Worm (Caenorhabditis elegans) whole organism, mixed stage, embryonic: ENCODE data around the gene F14D7.1.
"Not testable (repeated sequence)": the region's sequence is repeated elsewhere in the genome, so short reads cannot be mapped to it uniquely, and the experiment has no call there.

Source experiments
- M03D4.4 ChIP-seq: sonication (generic microtip); optimal IDR thresholded peaks from 2 replicates; lab custom pipeline; 2017; ENCODE audit warnings: mild to moderate bottlenecking, missing genetic modification characterization, missing compliant biosample characterization
- bed-3 ChIP-seq: fragments of 200-800 bp; sonication (Bioruptor generic); optimal IDR thresholded peaks from 3 replicates; lab custom pipeline; 2018; ENCODE audit warnings: mild to moderate bottlenecking, missing genetic modification characterization, moderate library complexity, missing compliant biosample characterization
- blmp-1 ChIP-seq: fragments of 150-350 bp; optimal IDR thresholded peaks from 2 replicates; lab custom pipeline; 2014; ENCODE audit warnings: missing biosample characterization, missing genetic modification characterization
- ceh-39 ChIP-seq: fragments of 150-350 bp; optimal IDR thresholded peaks from 2 replicates; lab custom pipeline; 2014; ENCODE audit warnings: missing biosample characterization, missing genetic modification characterization
- ceh-43 ChIP-seq: fragments of 200-800 bp; sonication (Bioruptor generic); optimal IDR thresholded peaks from 2 replicates; lab custom pipeline; 2018; ENCODE audit warnings: mild to moderate bottlenecking, missing genetic modification characterization, moderate library complexity, missing compliant biosample characterization
- ceh-83 ChIP-seq: fragments of 200-800 bp; sonication (Bioruptor generic); optimal IDR thresholded peaks from 2 replicates; lab custom pipeline; 2018; ENCODE audit warnings: mild to moderate bottlenecking, missing genetic modification characterization, missing compliant biosample characterization
- ces-1 ChIP-seq: fragments of 150-350 bp; optimal IDR thresholded peaks from 2 replicates; lab custom pipeline; 2014; ENCODE audit warnings: missing biosample characterization, missing genetic modification reagents, missing genetic modification characterization
- cnd-1 ChIP-seq: fragments of 200-800 bp; sonication (Bioruptor generic); optimal IDR thresholded peaks from 2 replicates; lab custom pipeline; 2018; ENCODE audit warnings: mild to moderate bottlenecking, missing genetic modification characterization, missing compliant biosample characterization
- drap-1 ChIP-seq: fragments of 200-800 bp; sonication (Bioruptor generic); optimal IDR thresholded peaks from 3 replicates; lab custom pipeline; 2018; ENCODE audit warnings: mild to moderate bottlenecking, missing genetic modification characterization, missing compliant biosample characterization
- elt-1 ChIP-seq: sonication (generic microtip); optimal IDR thresholded peaks from 2 replicates; lab custom pipeline; 2017; ENCODE audit warnings: missing genetic modification characterization, mild to moderate bottlenecking, missing compliant biosample characterization, antibody characterized with exemption, moderate library complexity, borderline replicate concordance; ENCODE audit not compliant: insufficient read depth
- elt-3 ChIP-seq: fragments of 150-350 bp; optimal IDR thresholded peaks from 2 replicates; lab custom pipeline; 2014; ENCODE audit warnings: missing biosample characterization, missing genetic modification characterization
- ham-2 ChIP-seq: fragments of 200-800 bp; sonication (Bioruptor generic); optimal IDR thresholded peaks from 2 replicates; lab custom pipeline; 2018; ENCODE audit warnings: mild to moderate bottlenecking, missing genetic modification characterization, missing compliant biosample characterization
- hlh-1 ChIP-seq: fragments of 150-350 bp; optimal IDR thresholded peaks from 2 replicates; lab custom pipeline; 2014; ENCODE audit warnings: missing biosample characterization, missing genetic modification reagents, missing genetic modification characterization
- lin-32 ChIP-seq: fragments of 200-800 bp; sonication (Bioruptor generic); optimal IDR thresholded peaks from 2 replicates; lab custom pipeline; 2018; ENCODE audit warnings: mild to moderate bottlenecking, missing genetic modification characterization, missing compliant biosample characterization
- lsy-2 ChIP-seq: fragments of 150-350 bp; optimal IDR thresholded peaks from 2 replicates; lab custom pipeline; 2014; ENCODE audit warnings: missing biosample characterization, missing genetic modification characterization
- mab-5 ChIP-seq: fragments of 150-350 bp; optimal IDR thresholded peaks from 2 replicates; lab custom pipeline; 2014; ENCODE audit warnings: missing biosample characterization, missing genetic modification characterization
- mep-1 ChIP-seq: fragments of 150-350 bp; optimal IDR thresholded peaks from 2 replicates; lab custom pipeline; 2017; ENCODE audit warnings: missing biosample characterization, missing genetic modification reagents, missing genetic modification characterization, inconsistent platforms
- mls-2 ChIP-seq: sonication (generic microtip); optimal IDR thresholded peaks from 2 replicates; lab custom pipeline; 2016; ENCODE audit warnings: mild to moderate bottlenecking, missing genetic modification characterization, moderate library complexity, missing compliant biosample characterization
- nhr-12 ChIP-seq: fragments of 150-350 bp; optimal IDR thresholded peaks from 2 replicates; lab custom pipeline; 2014; ENCODE audit warnings: missing biosample characterization, missing genetic modification characterization
- nhr-2 ChIP-seq: fragments of 150-350 bp; optimal IDR thresholded peaks from 2 replicates; lab custom pipeline; 2014; ENCODE audit warnings: missing biosample characterization, missing genetic modification characterization
- nhr-28 ChIP-seq: fragments of 150-350 bp; optimal IDR thresholded peaks from 2 replicates; lab custom pipeline; 2014; ENCODE audit warnings: missing biosample characterization, missing genetic modification characterization
- pha-4 ChIP-seq: fragments of 150-350 bp; optimal IDR thresholded peaks from 2 replicates; lab custom pipeline; 2018; ENCODE audit warnings: missing biosample characterization, missing genetic modification reagents, missing genetic modification characterization
- sem-2 ChIP-seq: fragments of 200-800 bp; sonication (Bioruptor generic); optimal IDR thresholded peaks from 2 replicates; lab custom pipeline; 2018; ENCODE audit warnings: mild to moderate bottlenecking, missing genetic modification characterization, missing compliant biosample characterization
- snpc-4 ChIP-seq: fragments of 150-350 bp; optimal IDR thresholded peaks from 2 replicates; lab custom pipeline; 2014; ENCODE audit warnings: missing biosample characterization, missing genetic modification characterization
- tbx-8 ChIP-seq: fragments of 200-800 bp; sonication (Bioruptor generic); optimal IDR thresholded peaks from 2 replicates; lab custom pipeline; 2018; ENCODE audit warnings: mild to moderate bottlenecking, missing genetic modification characterization, moderate library complexity, missing compliant biosample characterization
- unc-39 ChIP-seq: fragments of 150-350 bp; optimal IDR thresholded peaks from 2 replicates; lab custom pipeline; 2014; ENCODE audit warnings: missing biosample characterization, missing genetic modification characterization
- unc-62 ChIP-seq: fragments of 150-350 bp; optimal IDR thresholded peaks from 2 replicates; lab custom pipeline; 2014; ENCODE audit warnings: missing biosample characterization, missing genetic modification reagents, missing genetic modification characterization
- zip-8 ChIP-seq: fragments of 150-350 bp; optimal IDR thresholded peaks from 2 replicates; lab custom pipeline; 2014; ENCODE audit warnings: missing biosample characterization, missing genetic modification characterization
- ztf-11 ChIP-seq: fragments of 150-350 bp; optimal IDR thresholded peaks from 2 replicates; lab custom pipeline; 2014; ENCODE audit warnings: missing biosample characterization, missing genetic modification characterization

Gene F14D7.1

DNA sequence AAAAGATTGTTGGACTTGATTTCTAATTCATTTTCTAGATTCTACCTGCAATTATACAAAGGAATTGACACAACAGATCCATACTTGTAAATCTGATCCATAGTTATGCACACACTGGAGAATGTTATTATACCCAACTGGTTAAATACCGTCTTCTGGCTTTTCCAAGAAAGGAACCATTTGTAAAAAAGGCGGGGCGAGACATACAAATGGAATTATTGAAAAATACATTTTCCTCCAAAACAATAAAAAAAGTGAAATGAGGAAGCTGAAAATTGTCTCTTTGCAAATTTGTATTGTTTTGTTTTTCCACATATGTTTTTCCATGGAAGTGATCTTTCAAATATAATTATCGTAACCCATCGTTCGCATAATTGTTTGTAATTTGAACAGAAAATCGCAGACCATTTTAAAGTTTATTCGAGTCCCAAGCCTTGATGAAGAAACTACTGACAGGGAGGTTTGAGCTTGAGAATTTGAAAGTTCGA, 7.0 kb downstream of the F14D7.1 start, which contains the start of the genes srt-74 and F40G12.9:
Gene srt-74 (minus strand): TSS at position 101 of the 488 bp plus-strand sequence.
Gene F40G12.9 (plus strand): TSS at position 438 of the 488 bp plus-strand sequence.
- TF ChIP-seq mep-1 (tag; lab: Kevin White, UChicago): no peak
- no peak for TF ChIP-seq drap-1 (GFP tag; lab: Kevin White, UChicago)
- TF ChIP-seq snpc-4 (tag; lab: Kevin White, UChicago): no peak
- no peak for TF ChIP-seq tbx-8 (GFP tag; lab: Kevin White, UChicago)
- TF ChIP-seq ztf-11: no peak
- TF ChIP-seq blmp-1 (tag; lab: Kevin White, UChicago): no peak
- no peak for TF ChIP-seq mab-5
- no peak for TF ChIP-seq lin-32
- no peak for TF ChIP-seq M03D4.4 (tag; lab: Kevin White, UChicago)
- TF ChIP-seq nhr-28 (tag; lab: Kevin White, UChicago): no peak
- no peak for TF ChIP-seq ceh-43
- TF ChIP-seq lsy-2 (tag; lab: Kevin White, UChicago): no peak
- no peak for TF ChIP-seq mls-2
- no peak for TF ChIP-seq cnd-1 (tag; lab: Kevin White, UChicago)
- TF ChIP-seq ham-2: no peak
- no peak for TF ChIP-seq elt-3 (tag; lab: Kevin White, UChicago)
- no peak for TF ChIP-seq pha-4 (tag; lab: Kevin White, UChicago)
- TF ChIP-seq hlh-1 (tag; lab: Kevin White, UChicago): no peak
- TF ChIP-seq elt-1 (tag; lab: Kevin White, UChicago): no peak
- TF ChIP-seq unc-62: no peak

DNA sequence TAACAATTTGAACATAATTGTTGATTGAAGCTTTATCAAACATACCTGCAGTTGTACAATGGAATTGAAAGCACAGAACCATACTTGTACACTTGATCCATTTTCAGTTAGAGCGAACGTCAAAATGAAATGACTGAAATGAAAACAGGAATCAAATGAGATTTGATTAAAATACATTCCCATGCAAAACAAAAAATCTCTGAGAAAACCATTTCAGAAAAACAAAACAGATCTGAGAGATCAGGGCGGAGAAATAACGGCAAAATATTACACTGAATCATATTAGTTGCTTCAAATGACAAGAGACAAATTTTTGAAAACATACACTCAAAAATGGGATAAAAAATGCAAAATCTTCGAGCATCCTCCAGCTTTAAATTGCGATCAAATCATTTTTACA, 9.5 kb downstream of the F14D7.1 start, which contains the start of gene srt-33:
Gene srt-33 (minus strand): TSS at position 101 of the 400 bp plus-strand sequence.
- TF ChIP-seq mep-1 (tag; lab: Kevin White, UChicago) (no peak), pha-4 (tag; lab: Kevin White, UChicago) (no peak), nhr-12 (tag; lab: Kevin White, UChicago) (no peak), unc-62 (no peak), sem-2 (GFP tag; lab: Kevin White, UChicago) (no peak), ztf-11 (no peak), unc-39 (tag; lab: Kevin White, UChicago) (no peak), lsy-2 (tag; lab: Kevin White, UChicago) (no peak), ceh-39 (tag; lab: Kevin White, UChicago) (no peak), lin-32 (no peak), nhr-28 (tag; lab: Kevin White, UChicago) (no peak), ces-1 (GFP tag; lab: Kevin White, UChicago) (no peak), bed-3 (GFP tag; lab: Kevin White, UChicago) (no peak)
- TF ChIP-seq, all 35 proteins: peak for 0

DNA sequence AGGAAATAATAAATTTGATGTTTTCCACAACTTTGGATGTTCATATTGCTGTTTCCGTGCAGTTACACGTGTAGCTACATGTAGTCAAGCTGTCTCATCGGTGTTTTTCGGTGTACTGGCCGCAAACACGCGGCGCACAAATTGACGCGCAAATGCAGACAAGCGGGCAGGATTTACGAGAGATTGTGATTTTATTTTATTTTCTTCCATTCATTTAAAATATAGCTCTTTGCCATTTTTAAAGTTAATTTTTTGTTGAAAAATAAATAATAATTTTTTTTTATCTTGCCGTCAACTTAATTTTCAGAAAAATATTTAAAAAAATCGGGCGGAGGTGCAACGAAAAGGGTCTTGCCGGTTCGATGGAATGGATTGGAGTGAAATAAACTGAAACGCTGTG, 15.0 kb downstream of the F14D7.1 start, which contains the start of gene F40G12.7:
Gene F40G12.7 (plus strand): TSS at position 301 of the 400 bp plus-strand sequence.
- not testable (repeated sequence) for TF ChIP-seq ztf-11; tbx-8 (GFP tag; lab: Kevin White, UChicago); nhr-12 (tag; lab: Kevin White, UChicago)

DNA sequence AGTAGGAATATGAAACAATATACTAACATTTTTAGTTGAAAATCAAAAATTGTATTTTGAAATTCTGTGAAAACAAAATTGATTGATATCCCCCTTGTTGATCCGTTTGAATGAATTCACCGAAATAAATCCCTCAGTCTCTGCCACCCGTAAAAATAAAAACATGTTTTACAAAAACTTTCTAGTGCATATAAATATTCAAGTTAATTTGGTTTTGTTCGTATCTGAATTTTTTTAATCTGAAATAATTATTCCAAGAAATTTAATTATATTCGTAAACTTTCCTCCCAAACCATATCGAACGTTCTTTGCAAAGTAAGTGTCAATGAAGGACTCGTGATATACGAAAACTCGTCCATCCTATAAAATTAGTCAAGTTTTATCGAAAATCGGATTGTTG, 16.2 kb downstream of the F14D7.1 start, which contains the start of gene F40G12.6:
Gene F40G12.6 (minus strand): TSS at position 101 of the 400 bp plus-strand sequence.
- TF ChIP-seq tbx-8 (GFP tag; lab: Kevin White, UChicago) (no peak), ceh-83 (GFP tag; lab: Kevin White, UChicago) (no peak)

DNA sequence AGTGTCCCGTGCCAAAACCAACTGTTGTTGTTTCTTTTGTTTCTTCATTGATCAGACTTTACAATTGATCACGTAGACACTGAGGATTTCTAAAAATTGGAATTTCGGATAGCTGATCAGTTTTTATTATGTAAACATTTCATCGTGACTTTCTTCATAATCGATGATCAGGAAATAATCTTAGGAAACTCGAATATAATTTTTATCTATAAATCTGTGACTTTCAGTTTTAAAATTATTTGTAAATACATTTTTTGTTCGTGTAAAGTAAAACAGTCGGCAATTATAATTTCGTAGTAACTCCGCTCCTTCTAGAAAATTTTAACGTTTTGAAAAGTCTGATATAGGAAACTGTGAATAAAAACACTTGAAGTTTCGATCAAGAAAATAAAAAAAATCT, 18.5 kb downstream of the F14D7.1 start, which contains the start of gene F40G12.5:
Gene F40G12.5 (minus strand): TSS at position 101 of the 400 bp plus-strand sequence.
- no peak for TF ChIP-seq nhr-12 (tag; lab: Kevin White, UChicago)
- TF ChIP-seq mep-1 (tag; lab: Kevin White, UChicago): no peak
- no peak for TF ChIP-seq pha-4 (tag; lab: Kevin White, UChicago)
- no peak for TF ChIP-seq hlh-1 (tag; lab: Kevin White, UChicago)
- TF ChIP-seq ztf-11: no peak
- no peak for TF ChIP-seq nhr-2 (tag; lab: Kevin White, UChicago)
- TF ChIP-seq tbx-8 (GFP tag; lab: Kevin White, UChicago): no peak
- no peak for TF ChIP-seq elt-3 (tag; lab: Kevin White, UChicago)
- no peak for TF ChIP-seq lin-32
- TF ChIP-seq zip-8 (tag; lab: Kevin White, UChicago): no peak
- no peak for TF ChIP-seq ces-1 (GFP tag; lab: Kevin White, UChicago)
- no peak for TF ChIP-seq elt-1 (tag; lab: Kevin White, UChicago)
- TF ChIP-seq mls-2: no peak
- no peak for TF ChIP-seq ceh-43
- no peak for TF ChIP-seq bed-3 (GFP tag; lab: Kevin White, UChicago)
- no peak for TF ChIP-seq cnd-1 (tag; lab: Kevin White, UChicago)
- TF ChIP-seq, all 35 proteins: peak for 0
